Fruit fly (Drosophila melanogaster) ovary, adult (tissue): ENCODE data around the gene CG6972.

Experiments
- CG17801 ChIP-seq: fragments of 200-800 bp; optimal IDR thresholded peaks from 2 replicates; lab custom pipeline; 2019; ENCODE audit warnings: missing biosample characterization, mild to moderate bottlenecking, missing genetic modification characterization, moderate library complexity; ENCODE audit not compliant: partially characterized antibody

Gene CG6972

dm6 chr3R:22686336-22686874, 15.4 kb upstream of the CG6972 start, which contains the start of the genes Gclm and CG17625:
TSS of gene Gclm (minus strand) at chr3R:22686510.
TSS of gene CG17625 (plus strand) at chr3R:22686849.
- peak; percentile 83 for TF ChIP-seq CG17801 (GFP tag; lab: Kevin White, UChicago)

- TF ChIP-seq CG17801 (GFP tag; lab: Kevin White, UChicago) = peak; percentile 92
Observed at dm6 chr3R:22690311-22690710, 11.5 kb upstream of the CG6972 start, which contains the start of the genes wfs1 and Nup133. TSS of gene wfs1 (minus strand) at chr3R:22690380. TSS of gene Nup133 (plus strand) at chr3R:22690607.

- no peak for TF ChIP-seq CG17801 (GFP tag; lab: Kevin White, UChicago)
Observed at dm6 chr3R:22694659-22695058, 7.1 kb upstream of the CG6972 start, which contains the start of gene cd. TSS of gene cd (plus strand) at chr3R:22694959.

dm6 chr3R:22698208-22698607, 3.6 kb upstream of the CG6972 start, which contains the start of gene Cyp6d4:
TSS of gene Cyp6d4 (plus strand) at chr3R:22698319.
- no peak for TF ChIP-seq CG17801 (GFP tag; lab: Kevin White, UChicago)

- no peak for TF ChIP-seq CG17801 (GFP tag; lab: Kevin White, UChicago)
Observed at dm6 chr3R:22707178-22707577, 5.4 kb downstream of the CG6972 start, which contains the start of gene CG13842. TSS of gene CG13842 (minus strand) at chr3R:22707278.

dm6 chr3R:22710662-22711061, 8.9 kb downstream of the CG6972 start, which contains the start of gene CG4907:
TSS of gene CG4907 (minus strand) at chr3R:22710762.
- TF ChIP-seq CG17801 (GFP tag; lab: Kevin White, UChicago) = no peak

dm6 chr3R:22717863-22718262, 16.1 kb downstream of the CG6972 start:
- TF ChIP-seq CG17801 (GFP tag; lab: Kevin White, UChicago) = no peak

- TF ChIP-seq CG17801 (GFP tag; lab: Kevin White, UChicago) = no peak
Observed at dm6 chr3R:22718401-22718800, 16.6 kb downstream of the CG6972 start.

dm6 chr3R:22718937-22719606, 17.3 kb downstream of the CG6972 start:
- no peak for TF ChIP-seq CG17801 (GFP tag; lab: Kevin White, UChicago)

dm6 chr3R:22719607-22719949, 17.8 kb downstream of the CG6972 start:
- TF ChIP-seq CG17801 (GFP tag; lab: Kevin White, UChicago) = no peak

dm6 chr3R:22720808-22721306, 19.1 kb downstream of the CG6972 start, which contains the start of gene wge:
TSS of gene wge (minus strand) at chr3R:22721150.
- TF ChIP-seq CG17801 (GFP tag; lab: Kevin White, UChicago) = peak; percentile 57

- TF ChIP-seq CG17801 (GFP tag; lab: Kevin White, UChicago) = peak; percentile 66
Observed at dm6 chr3R:22724149-22724973, 22.6 kb downstream of the CG6972 start, which contains the start of gene Irp-1A. TSS of gene Irp-1A (minus strand) at chr3R:22724587.

dm6 chr3R:22726031-22726770, 24.4 kb downstream of the CG6972 start, which contains the start of gene RNF220:
TSS of gene RNF220 (minus strand) at chr3R:22726414.
- no peak for TF ChIP-seq CG17801 (GFP tag; lab: Kevin White, UChicago)
